Worm (Caenorhabditis elegans) whole organism, early embryonic: ENCODE data around the gene pat-3.

ENCODE experiments used
- ama-1 ChIP-seq: fragments of 150-350 bp; optimal IDR thresholded peaks from 2 replicates; lab custom pipeline; 2014
- ceh-36 ChIP-seq: sonication (generic microtip); optimal IDR thresholded peaks from 2 replicates; lab custom pipeline; 2016; ENCODE audit warnings: missing genetic modification characterization, inconsistent platforms, missing compliant biosample characterization
- hnd-1 ChIP-seq: sonication (generic microtip); optimal IDR thresholded peaks from 2 replicates; lab custom pipeline; 2016; ENCODE audit warnings: missing genetic modification characterization, missing compliant biosample characterization

DNA sequence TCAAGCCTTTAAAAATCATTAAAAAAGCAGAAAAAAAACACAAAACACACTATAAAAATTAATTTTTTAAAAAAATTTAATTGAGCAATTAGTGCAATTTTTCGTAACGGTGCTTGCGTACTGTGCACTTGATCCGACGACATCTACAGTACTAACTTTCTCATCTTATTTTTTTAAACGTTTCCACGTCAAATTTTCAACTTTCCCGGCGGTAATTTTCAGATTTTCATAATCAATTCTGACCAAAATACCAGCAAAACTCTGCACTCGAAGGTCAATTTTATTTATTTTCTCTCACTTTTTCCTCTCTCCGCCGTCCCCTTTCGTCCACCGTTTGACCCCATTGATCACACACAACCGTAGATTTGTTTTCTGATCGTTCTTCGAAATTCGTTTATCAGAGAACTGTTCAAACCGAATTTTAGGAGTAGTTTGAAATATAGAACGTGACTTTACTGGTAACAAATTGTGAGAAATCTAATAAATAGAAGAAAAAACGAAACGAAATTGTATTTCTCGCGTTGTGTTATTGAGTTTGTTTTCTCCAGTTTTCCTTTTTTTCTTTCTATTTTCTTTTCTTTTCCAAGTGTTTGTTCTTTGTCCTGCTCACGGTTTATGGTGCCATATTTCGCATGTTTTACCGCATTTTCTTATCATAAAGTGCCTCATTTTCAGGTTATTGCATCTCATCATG lies 50.0 kb downstream of the pat-3 start, which contains the start of gene acs-19:
- no peak for TF ChIP-seq ama-1
- no peak for TF ChIP-seq hnd-1
- TF ChIP-seq ceh-36 (tag; lab: Kevin White, UChicago) = no peak
